Worm (Caenorhabditis elegans): Measurements from ENCODE around the gene chil-27.

The chil-27 gene

ce11 chrII:9500926-9501325, 23.3 kb downstream of the chil-27 start (continued):
- TF ChIP-seq nhr-20 (tag; optimal IDR thresholded peaks at IDR 0.05) (peak; percentile 30), ztf-4 (tag; optimal IDR thresholded peaks at IDR 0.05) (no peak), unc-130 (tag; optimal IDR thresholded peaks at IDR 0.05) (no peak), isw-1 (GFP tag; IDR thresholded peaks at IDR 0.05) (no peak), ces-1 (GFP tag; optimal IDR thresholded peaks at IDR 0.05) (no peak), lin-14 (GFP tag; optimal IDR thresholded peaks at IDR 0.05) (peak; percentile 2), ets-5 (GFP tag; IDR thresholded peaks at IDR 0.05) (no peak), fkh-10 (GFP tag; optimal IDR thresholded peaks at IDR 0.05) (no peak), elt-3 (tag; optimal IDR thresholded peaks at IDR 0.05) (no peak), unc-98 (GFP tag; IDR thresholded peaks at IDR 0.05) (no peak), hlh-4 (tag; optimal IDR thresholded peaks at IDR 0.05) (no peak), tlp-1 (tag; optimal IDR thresholded peaks at IDR 0.05) (no peak), lin-13 (GFP tag; optimal IDR thresholded peaks at IDR 0.05) (no peak), Y116A8C.19 (tag; optimal IDR thresholded peaks at IDR 0.05; ENCODE audit: borderline replicate concordance) (no peak), mep-1 (tag; optimal IDR thresholded peaks at IDR 0.05) (no peak), nhr-77 (tag; optimal IDR thresholded peaks at IDR 0.05) (no peak), vab-15 (tag; optimal IDR thresholded peaks at IDR 0.05) (no peak), aly-2 (tag; optimal IDR thresholded peaks at IDR 0.05) (no peak), sup-37 (GFP tag; optimal IDR thresholded peaks at IDR 0.05) (no peak), nhr-90 (tag; optimal IDR thresholded peaks at IDR 0.05; ENCODE audit: poor library complexity) (peak; percentile 28), C16A3.4 (tag; optimal IDR thresholded peaks at IDR 0.05) (no peak), hlh-17 (GFP tag; optimal IDR thresholded peaks at IDR 0.05; ENCODE audit: borderline replicate concordance) (no peak), nhr-71 (tag; optimal IDR thresholded peaks at IDR 0.05) (peak; percentile 57), nhr-47 (tag; optimal IDR thresholded peaks at IDR 0.05) (no peak), mdl-1 (tag; optimal IDR thresholded peaks at IDR 0.05) (peak in 1 of 2 experiments; percentile 49), sptf-1 (tag; optimal IDR thresholded peaks at IDR 0.05) (no peak), irx-1 (tag; optimal IDR thresholded peaks at IDR 0.05) (no peak), F16B12.6 (tag; optimal IDR thresholded peaks at IDR 0.05) (no peak), unc-62 (GFP tag; optimal IDR thresholded peaks at IDR 0.05) (no peak), zip-4 (GFP tag; optimal IDR thresholded peaks at IDR 0.05) (no peak), pqm-1 (tag; optimal IDR thresholded peaks at IDR 0.05) (no peak), hpl-2 (GFP tag; optimal IDR thresholded peaks at IDR 0.05) (no peak), ceh-90 (tag; optimal IDR thresholded peaks at IDR 0.05) (no peak), xbp-1 (tag; optimal IDR thresholded peaks at IDR 0.05) (no peak), ceh-63 (GFP tag; optimal IDR thresholded peaks at IDR 0.05) (no peak), ama-1 (optimal IDR thresholded peaks at IDR 0.05) (no peak), ceh-88 (GFP tag; IDR thresholded peaks at IDR 0.05) (no peak), zag-1 (tag; optimal IDR thresholded peaks at IDR 0.05) (no peak), elt-2 (tag; optimal IDR thresholded peaks at IDR 0.05) (peak; percentile 99), tbx-2 (tag; optimal IDR thresholded peaks at IDR 0.05) (no peak), lir-3 (tag; optimal IDR thresholded peaks at IDR 0.05; ENCODE audit: poor library complexity) (no peak)

DNA sequence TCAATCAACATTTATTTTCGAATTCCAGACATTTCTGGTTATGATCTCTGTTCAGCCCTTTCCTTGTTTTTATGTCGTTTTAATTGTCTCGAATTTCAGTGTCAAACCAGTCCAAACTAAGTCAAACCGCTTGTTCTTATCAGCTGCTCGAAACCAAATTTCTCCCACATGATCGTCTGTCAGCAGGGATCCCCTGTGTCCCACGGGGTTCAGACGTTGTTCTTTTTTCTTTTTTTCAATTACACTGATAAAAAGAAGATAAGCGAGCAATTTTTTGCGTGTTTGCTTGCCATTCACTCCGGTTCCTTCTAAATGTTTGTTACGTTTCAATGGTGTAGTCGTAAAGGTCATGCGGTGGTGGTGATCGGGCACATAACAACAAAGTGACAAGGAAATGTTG, 24.3 kb downstream of the chil-27 start:
- TF ChIP-seq jun-1 (tag; optimal IDR thresholded peaks at IDR 0.05) (peak; percentile 21), nhr-90 (tag; optimal IDR thresholded peaks at IDR 0.05; ENCODE audit: poor library complexity) (peak; percentile 23), unc-62 (GFP tag; optimal IDR thresholded peaks at IDR 0.05) (no peak), mdl-1 (tag; optimal IDR thresholded peaks at IDR 0.05) (peak in 1 of 2 experiments; percentile 48), lin-35 (GFP tag; optimal IDR thresholded peaks at IDR 0.05) (peak in 1 of 2 experiments; percentile 50), unc-130 (tag; optimal IDR thresholded peaks at IDR 0.05) (no peak), rnt-1 (tag; optimal IDR thresholded peaks at IDR 0.05) (no peak), zip-4 (GFP tag; optimal IDR thresholded peaks at IDR 0.05) (no peak), nhr-19 (GFP tag; conservative IDR thresholded peaks at IDR 0.05) (0 out of 2 replicates have a peak, but pooled peaks have one; percentile 12), elt-3 (tag; optimal IDR thresholded peaks at IDR 0.05) (no peak), nhr-76 (tag; optimal IDR thresholded peaks at IDR 0.05) (no peak), nhr-71 (tag; optimal IDR thresholded peaks at IDR 0.05) (peak; percentile 51), lsy-2 (tag; optimal IDR thresholded peaks at IDR 0.05) (peak in 1 of 2 experiments; percentile 7), lin-15B (tag; optimal IDR thresholded peaks at IDR 0.05) (no peak), elt-2 (tag; optimal IDR thresholded peaks at IDR 0.05) (peak; percentile 97), nhr-11 (tag; optimal IDR thresholded peaks at IDR 0.05) (no peak), ztf-11 (tag; optimal IDR thresholded peaks at IDR 0.05) (no peak), efl-1 (optimal IDR thresholded peaks at IDR 0.05) (no peak), efl-1 (GFP tag; optimal IDR thresholded peaks at IDR 0.05 in 1 of 2) (peak in 1 of 2 experiments; percentile 57)

Data from whole organism, L1 larva.